Fruit fly (Drosophila melanogaster) whole organism, embryonic: ENCODE data around the gene CG12811.

Experiments
- CG10274 ChIP-seq: fragments of 200-800 bp; sonication (Bioruptor generic); optimal IDR thresholded peaks from 3 replicates; lab custom pipeline; 2017; ENCODE audit warnings: missing biosample characterization, mild to moderate bottlenecking, missing genetic modification characterization
- CG10366 ChIP-seq: fragments of 200-800 bp; sonication (Bioruptor generic); IDR thresholded peaks from 2 replicates; pipeline ENCODE4 v1.3.6; 2022; ENCODE audit warnings: missing biosample characterization, missing genetic modification characterization
- CG10543 ChIP-seq: fragments of 200-800 bp; sonication (Bioruptor generic); optimal IDR thresholded peaks from 3 replicates; lab custom pipeline; 2017; ENCODE audit warnings: missing biosample characterization, mild to moderate bottlenecking, missing genetic modification characterization, moderate library complexity
- CG14441 ChIP-seq: fragments of 200-800 bp; sonication (Bioruptor generic); IDR thresholded peaks from 2 replicates; pipeline ENCODE4 v1.3.6; 2022; ENCODE audit warnings: missing biosample characterization, missing genetic modification characterization
- CG15011 ChIP-seq: fragments of 200-800 bp; sonication (Bioruptor generic); optimal IDR thresholded peaks from 3 replicates; lab custom pipeline; 2018; ENCODE audit warnings: missing biosample characterization, mild to moderate bottlenecking, missing genetic modification characterization
- CG15514 ChIP-seq: fragments of 200-800 bp; sonication (Bioruptor generic); optimal IDR thresholded peaks from 3 replicates; lab custom pipeline; 2017; ENCODE audit warnings: missing biosample characterization, missing genetic modification characterization, mild to moderate bottlenecking, moderate library complexity, missing genetic modification reagents
- CG17359 ChIP-seq: fragments of 200-800 bp; sonication (Bioruptor generic); optimal IDR thresholded peaks from 3 replicates; lab custom pipeline; 2018; ENCODE audit warnings: missing biosample characterization, mild to moderate bottlenecking, missing genetic modification characterization, moderate library complexity
- CG17385 ChIP-seq: fragments of 200-800 bp; sonication (Bioruptor generic); optimal IDR thresholded peaks from 3 replicates; lab custom pipeline; 2018; ENCODE audit warnings: missing biosample characterization, mild to moderate bottlenecking, missing genetic modification characterization
- CG18599 ChIP-seq: fragments of 200-800 bp; sonication (Bioruptor generic); optimal IDR thresholded peaks from 3 replicates; lab custom pipeline; 2017; ENCODE audit warnings: missing biosample characterization, missing genetic modification characterization, mild to moderate bottlenecking, moderate library complexity, missing genetic modification reagents
- CG2889 ChIP-seq: fragments of 200-800 bp; sonication (Bioruptor generic); IDR thresholded peaks from 3 replicates; pipeline ENCODE4 v1.3.6; 2022; ENCODE audit warnings: missing biosample characterization, missing genetic modification characterization
- CG30403 ChIP-seq: fragments of 200-800 bp; sonication (Bioruptor generic); optimal IDR thresholded peaks from 3 replicates; lab custom pipeline; 2016; ENCODE audit warnings: missing biosample characterization, missing genetic modification characterization
- CG32532 ChIP-seq: fragments of 200-800 bp; sonication (Bioruptor generic); IDR thresholded peaks from 2 replicates; pipeline ENCODE4 v1.3.6; 2022; ENCODE audit warnings: missing biosample characterization, missing genetic modification characterization
- CG32772 ChIP-seq: fragments of 200-800 bp; sonication (Bioruptor generic); IDR thresholded peaks from 2 replicates; pipeline ENCODE4 v1.3.6; 2022; ENCODE audit warnings: missing biosample characterization, missing genetic modification characterization
- CG33557 ChIP-seq: fragments of 200-800 bp; sonication (Bioruptor generic); optimal IDR thresholded peaks from 2 replicates; lab custom pipeline; 2019; ENCODE audit warnings: missing biosample characterization, mild to moderate bottlenecking, missing genetic modification characterization, moderate library complexity
- CG3847 ChIP-seq: fragments of 200-800 bp; sonication (Bioruptor generic); IDR thresholded peaks from 2 replicates; pipeline ENCODE4 v1.3.6; 2022; ENCODE audit warnings: missing biosample characterization, missing genetic modification characterization
- CG6765 ChIP-seq: fragments of 200-800 bp; sonication (Bioruptor generic); optimal IDR thresholded peaks from 3 replicates; lab custom pipeline; 2017; ENCODE audit warnings: missing biosample characterization, mild to moderate bottlenecking, missing genetic modification characterization
- CG7786 ChIP-seq: fragments of 200-800 bp; sonication (Bioruptor generic); optimal IDR thresholded peaks from 2 replicates; lab custom pipeline; 2016; ENCODE audit warnings: missing biosample characterization, missing genetic modification characterization
- CG9932 ChIP-seq: fragments of 200-800 bp; sonication (Bioruptor generic); IDR thresholded peaks from 2 replicates; pipeline ENCODE4 v1.3.6; 2022; ENCODE audit warnings: missing biosample characterization, missing genetic modification characterization
- CTCF ChIP-seq: fragments of 200-800 bp; sonication (Bioruptor generic); optimal IDR thresholded peaks from 2 replicates; lab custom pipeline; 2017; ENCODE audit warnings: missing biosample characterization, mild to moderate bottlenecking, missing genetic modification characterization, moderate library complexity
- Dfd ChIP-seq, 2 experiments: fragments of >200 bp; optimal IDR thresholded peaks; 2 replicates each; lab custom pipeline; 2017; ENCODE audit warnings: missing biosample characterization in 2 of 2, missing genetic modification characterization in 2 of 2
- H15 ChIP-seq: fragments of 200-800 bp; sonication (Bioruptor generic); IDR thresholded peaks from 3 replicates; pipeline ENCODE4 v1.3.6; 2022; ENCODE audit warnings: missing biosample characterization, missing genetic modification characterization
- Hand ChIP-seq: fragments of 200-800 bp; sonication (Bioruptor generic); optimal IDR thresholded peaks from 2 replicates; lab custom pipeline; 2017; ENCODE audit warnings: mild to moderate bottlenecking, missing biosample characterization, missing genetic modification reagents, missing genetic modification characterization
- Hmr ChIP-seq: fragments of 200-800 bp; sonication (Bioruptor generic); optimal IDR thresholded peaks from 3 replicates; lab custom pipeline; 2017; ENCODE audit warnings: mild to moderate bottlenecking, missing biosample characterization, missing genetic modification reagents, missing genetic modification characterization
- MBD-R2 ChIP-seq: fragments of 200-800 bp; sonication (Bioruptor generic); IDR thresholded peaks from 2 replicates; pipeline ENCODE4 v1.3.6; 2022; ENCODE audit warnings: missing biosample characterization, missing genetic modification characterization
- Med ChIP-seq: fragments of 200-800 bp; sonication (Bioruptor generic); peaks from one replicate; lab custom pipeline; 2016; ENCODE audit warnings: missing biosample characterization, missing genetic modification characterization, mild to moderate bottlenecking, inconsistent platforms, moderate library complexity
- Myb ChIP-seq: fragments of 200-800 bp; sonication (Bioruptor generic); optimal IDR thresholded peaks from 2 replicates; lab custom pipeline; 2016; ENCODE audit warnings: missing biosample characterization, missing genetic modification characterization
- NK7.1 ChIP-seq: fragments of 200-800 bp; sonication (Bioruptor generic); optimal IDR thresholded peaks from 3 replicates; lab custom pipeline; 2016; ENCODE audit warnings: missing biosample characterization, missing genetic modification characterization
- PHDP ChIP-seq: fragments of 200-800 bp; sonication (Bioruptor generic); optimal IDR thresholded peaks from 3 replicates; lab custom pipeline; 2018; ENCODE audit warnings: missing biosample characterization, mild to moderate bottlenecking, missing genetic modification characterization, moderate library complexity
- Poxn ChIP-seq: fragments of 200-800 bp; sonication (Bioruptor generic); IDR thresholded peaks from 2 replicates; pipeline ENCODE4 v1.3.6; 2022; ENCODE audit warnings: missing biosample characterization, missing genetic modification characterization
- Ptx1 ChIP-seq: fragments of 200-800 bp; sonication (Bioruptor generic); IDR thresholded peaks from 2 replicates; pipeline ENCODE4 v1.3.6; 2022; ENCODE audit warnings: missing biosample characterization, missing genetic modification characterization
- Xbp1 ChIP-seq: fragments of 200-800 bp; sonication (Bioruptor generic); optimal IDR thresholded peaks from 3 replicates; lab custom pipeline; 2016; ENCODE audit warnings: missing biosample characterization, mild to moderate bottlenecking, missing genetic modification characterization
- ab ChIP-seq: fragments of 200-800 bp; sonication (Bioruptor generic); optimal IDR thresholded peaks from 2 replicates; lab custom pipeline; 2016; ENCODE audit warnings: missing biosample characterization, missing genetic modification characterization
- ap ChIP-seq: fragments of 200-800 bp; sonication (Bioruptor generic); IDR thresholded peaks from 2 replicates; pipeline ENCODE4 v1.3.6; 2022; ENCODE audit warnings: missing biosample characterization, missing genetic modification characterization
- bcd ChIP-seq: fragments of 200-800 bp; sonication (Bioruptor generic); optimal IDR thresholded peaks from 2 replicates; lab custom pipeline; 2017; ENCODE audit warnings: missing biosample characterization, mild to moderate bottlenecking, missing genetic modification characterization
- dpn ChIP-seq, 2 experiments: fragments of 200-800 bp; sonication (Bioruptor generic); optimal IDR thresholded peaks; 3 replicates each; lab custom pipeline; 2016; ENCODE audit warnings: missing biosample characterization in 2 of 2, missing genetic modification characterization in 2 of 2
- emc ChIP-seq: fragments of 200-800 bp; sonication (Bioruptor generic); optimal IDR thresholded peaks from 2 replicates; lab custom pipeline; 2016; ENCODE audit warnings: missing biosample characterization, missing genetic modification characterization
- her ChIP-seq: fragments of 200-800 bp; sonication (Bioruptor generic); optimal IDR thresholded peaks from 2 replicates; lab custom pipeline; 2016; ENCODE audit warnings: missing biosample characterization, missing genetic modification characterization
- ind ChIP-seq: fragments of 200-800 bp; sonication (Bioruptor generic); optimal IDR thresholded peaks from 3 replicates; lab custom pipeline; 2016; ENCODE audit warnings: missing biosample characterization, missing genetic modification characterization
- kay ChIP-seq: fragments of 200-800 bp; sonication (Bioruptor generic); optimal IDR thresholded peaks from 2 replicates; lab custom pipeline; 2016; ENCODE audit warnings: missing biosample characterization, missing genetic modification characterization
- lilli ChIP-seq: fragments of 200-800 bp; sonication (Bioruptor generic); optimal IDR thresholded peaks from 3 replicates; lab custom pipeline; 2016; ENCODE audit warnings: missing biosample characterization, missing genetic modification characterization
- lmd ChIP-seq: fragments of 200-800 bp; sonication (Bioruptor generic); IDR thresholded peaks from 2 replicates; pipeline ENCODE4 v1.3.6; 2022; ENCODE audit warnings: missing biosample characterization, missing genetic modification characterization
- mam ChIP-seq: fragments of 200-800 bp; sonication (Bioruptor generic); optimal IDR thresholded peaks from 3 replicates; lab custom pipeline; 2016; ENCODE audit warnings: missing biosample characterization, missing genetic modification characterization
- otp ChIP-seq: fragments of 200-800 bp; sonication (Bioruptor generic); IDR thresholded peaks from 3 replicates; pipeline ENCODE4, ENCODE4 v1.3.6; 2022; ENCODE audit warnings: missing biosample characterization, missing genetic modification characterization
- ranshi ChIP-seq: fragments of 200-800 bp; sonication (Bioruptor generic); IDR thresholded peaks from 2 replicates; pipeline ENCODE4 v1.3.6; 2022; ENCODE audit warnings: missing biosample characterization, missing genetic modification characterization
- row ChIP-seq: fragments of 200-800 bp; sonication (Bioruptor generic); IDR thresholded peaks from 3 replicates; pipeline ENCODE4 v1.3.6; 2022; ENCODE audit warnings: missing biosample characterization, missing genetic modification characterization
- run ChIP-seq: fragments of 200-800 bp; sonication (Bioruptor generic); optimal IDR thresholded peaks from 3 replicates; lab custom pipeline; 2018; ENCODE audit warnings: missing biosample characterization, mild to moderate bottlenecking, missing genetic modification characterization
- sc ChIP-seq, 3 experiments: fragments of >200 bp in 2 of 3; fragments of 200-800 bp in 1 of 3; sonication (Bioruptor generic) in 1 of 3; optimal IDR thresholded peaks; 2 replicates in 2 of 3; 3 replicates in 1 of 3; lab custom pipeline; 2017; ENCODE audit warnings: mild to moderate bottlenecking in 1 of 3, missing biosample characterization in 1 of 3, missing genetic modification characterization in 1 of 3, missing genetic modification reagents in 1 of 3
- so ChIP-seq: fragments of 200-800 bp; sonication (Bioruptor generic); IDR thresholded peaks from 3 replicates; pipeline ENCODE4 v1.3.6; 2022; ENCODE audit warnings: missing biosample characterization, missing genetic modification characterization
- trh ChIP-seq: fragments of 200-800 bp; sonication (Bioruptor generic); optimal IDR thresholded peaks from 2 replicates; lab custom pipeline; 2016; ENCODE audit warnings: missing biosample characterization, missing genetic modification characterization
- zf30C ChIP-seq: fragments of 200-800 bp; sonication (Bioruptor generic); optimal IDR thresholded peaks from 3 replicates; lab custom pipeline; 2018; ENCODE audit warnings: missing biosample characterization, mild to moderate bottlenecking, missing genetic modification characterization

CG12811 gene

DNA sequence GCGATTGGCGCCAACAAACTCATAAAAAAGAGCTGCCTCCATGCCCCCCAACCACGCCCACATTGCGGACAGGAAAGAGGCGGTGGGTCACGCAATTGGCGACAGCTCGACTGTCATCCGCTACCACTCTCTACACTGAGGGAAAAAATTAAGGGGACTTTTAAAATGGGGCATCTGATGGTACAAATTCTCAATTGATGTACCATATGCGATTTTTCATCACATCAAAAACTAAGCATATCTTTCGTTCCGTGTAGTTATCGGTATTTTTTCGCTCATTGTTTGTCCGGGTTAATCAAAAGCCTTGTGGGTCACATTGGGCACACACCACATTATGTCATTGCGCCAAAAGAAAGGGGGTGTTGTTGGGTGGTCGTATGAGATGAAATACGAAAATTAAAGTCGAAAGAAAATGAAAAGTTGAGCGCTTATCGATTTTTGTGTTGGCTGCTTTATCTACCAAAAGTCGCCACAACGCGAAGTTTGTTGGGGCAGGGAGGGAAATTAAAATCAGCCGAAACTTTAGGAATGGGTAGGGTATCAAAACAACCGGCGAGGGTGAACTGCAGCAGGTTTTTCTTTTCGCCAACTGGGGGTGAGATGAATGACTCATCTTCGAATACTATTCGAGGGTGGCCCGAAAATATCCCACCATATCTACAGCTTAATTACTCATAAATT, 24.4 kb downstream of the CG12811 start:
- TF ChIP-seq CG15514 (GFP tag; lab: Kevin White, UChicago) (peak; percentile 39), lmd (GFP tag; lab: Robert Waterston, UW) (peak; percentile 46; the same call in 1 of the 2 replicates), CG10274 (GFP tag; lab: Kevin White, UChicago) (peak; percentile 72), CG9932 (GFP tag; lab: Robert Waterston, UW) (peak; percentile 64), CG7786 (peak; percentile 60), CG17385 (no peak), otp (GFP tag; lab: Robert Waterston, UW) (0 out of 3 replicates have a peak, but pooled peaks have one; percentile 21), sc (optimal IDR thresholded peaks at IDR 0.05; lab: Kevin White, UChicago) (no peak), sc (GFP tag; optimal IDR thresholded peaks at IDR 0.05; lab: Kevin White, UChicago) (no peak), CG33557 (GFP tag; lab: Kevin White, UChicago) (no peak), Myb (peak; percentile 23), ap (no peak), ab (no peak), H15 (GFP tag; lab: Robert Waterston, UW) (0 out of 3 replicates have a peak, but pooled peaks have one; percentile 23), bcd (GFP tag; lab: Kevin White, UChicago) (peak; percentile 14), row (peak; percentile 71), ranshi (peak; percentile 18; the same call in 1 of the 2 replicates), mam (peak; percentile 58), CG18599 (GFP tag; lab: Kevin White, UChicago) (peak; percentile 87), MBD-R2 (peak; percentile 47; the same call in 1 of the 2 replicates), CG3847 (GFP tag; lab: Robert Waterston, UW) (peak; percentile 39; the same call in 1 of the 2 replicates), CG15011 (GFP tag; lab: Kevin White, UChicago) (peak; percentile 16), NK7.1 (no peak), Hand (GFP tag; lab: Kevin White, UChicago) (peak; percentile 72), Dfd (GFP tag; optimal IDR thresholded peaks at IDR 0.05; lab: Kevin White, UChicago) (no peak), run (tag; lab: Kevin White, UChicago) (peak; percentile 1), kay (peak; percentile 24), PHDP (tag; lab: Kevin White, UChicago) (no peak), Hmr (GFP tag; lab: Kevin White, UChicago) (peak; percentile 76), CG6765 (GFP tag; lab: Kevin White, UChicago) (peak; percentile 55), CG10543 (GFP tag; lab: Kevin White, UChicago) (peak; percentile 74), Ptx1 (GFP tag; lab: Robert Waterston, UW) (peak; percentile 49), dpn (GFP tag; optimal IDR thresholded peaks at IDR 0.05; lab: Kevin White, UChicago) (peak; percentile 32 to 41), CG17359 (tag; lab: Kevin White, UChicago) (no peak), CTCF (GFP tag; lab: Kevin White, UChicago) (no peak), Xbp1 (GFP tag; lab: Kevin White, UChicago) (peak; percentile 28), CG32532 (peak; percentile 75), lilli (GFP tag; lab: Kevin White, UChicago) (peak; percentile 56), zf30C (GFP tag; lab: Kevin White, UChicago) (peak; percentile 51), CG2889 (GFP tag; lab: Robert Waterston, UW) (0 out of 3 replicates have a peak, but pooled peaks have one; percentile 34), trh (GFP tag; lab: Kevin White, UChicago) (no peak), ind (GFP tag; lab: Kevin White, UChicago) (peak; percentile 46), her (peak; percentile 54), Med (GFP tag; lab: Kevin White, UChicago) (peak; percentile 93), CG30403 (GFP tag; lab: Kevin White, UChicago) (peak; percentile 12), CG10366 (GFP tag; lab: Robert Waterston, UW) (0 out of 2 replicates have a peak, but pooled peaks have one; percentile 10), Poxn (no peak), so (GFP tag; lab: Robert Waterston, UW) (peak; percentile 29; the same call in 1 of the 3 replicates), CG32772 (peak; percentile 32; the same call in 1 of the 2 replicates), CG14441 (peak; percentile 62), emc (GFP tag; lab: Kevin White, UChicago) (no peak)
